Worm (Caenorhabditis elegans): Measurements from ENCODE around the gene C23H5.15.

DNA sequence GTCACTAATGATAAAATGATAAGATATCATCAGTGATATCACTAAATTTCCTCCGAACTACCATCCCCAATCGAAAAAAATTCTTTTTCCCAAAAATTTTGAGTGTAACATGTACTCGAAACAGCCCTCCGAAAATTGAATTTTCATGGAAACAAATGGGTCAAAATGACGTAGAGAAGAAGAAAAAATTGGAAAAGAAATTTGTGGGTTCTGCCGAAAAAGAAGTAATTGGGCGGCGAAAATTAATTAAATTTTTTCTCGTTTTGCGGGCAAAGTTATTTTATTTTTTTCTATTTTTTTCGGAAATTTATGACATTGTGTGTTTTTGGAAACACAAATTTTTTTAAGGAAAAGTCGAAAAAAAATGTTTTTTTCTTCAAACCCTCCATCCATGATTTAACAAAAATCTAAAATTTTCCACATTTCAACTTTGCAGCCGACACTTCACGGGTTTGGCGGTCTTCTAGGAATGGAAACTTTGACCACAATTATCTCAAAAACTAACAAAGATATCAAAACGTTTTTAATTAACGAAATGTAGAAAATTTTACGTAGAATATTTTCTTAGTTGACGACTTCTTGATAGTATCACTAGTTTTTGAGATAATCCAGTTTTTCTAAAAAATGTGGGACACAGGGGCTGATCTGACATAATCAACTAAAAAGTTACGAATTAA lies 25.4 kb downstream of the C23H5.15 start:
- TF ChIP-seq tbx-37 (GFP tag; conservative IDR thresholded peaks at IDR 0.05) (no peak), hnd-1 (tag; optimal IDR thresholded peaks at IDR 0.05) (no peak), hmbx-1 (tag; optimal IDR thresholded peaks at IDR 0.05) (no peak), sea-1 (GFP tag; conservative IDR thresholded peaks at IDR 0.05) (no peak), flt-1 (GFP tag; IDR thresholded peaks at IDR 0.05) (no peak), F13C5.2 (tag; optimal IDR thresholded peaks at IDR 0.05) (no peak), scrt-1 (GFP tag; IDR thresholded peaks at IDR 0.05) (no peak), ama-1 (optimal IDR thresholded peaks at IDR 0.05) (no peak), pes-1 (GFP tag; IDR thresholded peaks at IDR 0.05) (no peak), ceh-13 (GFP tag; optimal IDR thresholded peaks at IDR 0.05) (no peak)
